Worm (Caenorhabditis elegans): ENCODE results near the gene sri-67.

ce11 chrV:19998203-19998836 is 10.5 kb downstream of the sri-67 start:
- TF ChIP-seq unc-62 (GFP tag; optimal IDR thresholded peaks at IDR 0.05): no peak
- no peak for TF ChIP-seq nhr-23 (tag; optimal IDR thresholded peaks at IDR 0.05)
- TF ChIP-seq nhr-11 (tag; optimal IDR thresholded peaks at IDR 0.05): no peak
- TF ChIP-seq nfya-1 (tag; optimal IDR thresholded peaks at IDR 0.05; ENCODE audit: insufficient read depth): no peak
- no peak for TF ChIP-seq egl-27 (tag; optimal IDR thresholded peaks at IDR 0.05)
- TF ChIP-seq nhr-76 (tag; optimal IDR thresholded peaks at IDR 0.05): no peak
- no peak for TF ChIP-seq pqm-1 (tag; optimal IDR thresholded peaks at IDR 0.05)
- TF ChIP-seq elt-1 (tag; optimal IDR thresholded peaks at IDR 0.05): no peak
- TF ChIP-seq snpc-4 (tag; optimal IDR thresholded peaks at IDR 0.05): no peak
- no peak for TF ChIP-seq jun-1 (tag; optimal IDR thresholded peaks at IDR 0.05)
- TF ChIP-seq nhr-28 (tag; optimal IDR thresholded peaks at IDR 0.05): no peak
- TF ChIP-seq mdl-1 (tag; optimal IDR thresholded peaks at IDR 0.05): no peak
- TF ChIP-seq pha-4 (tag; optimal IDR thresholded peaks at IDR 0.05): no peak
- no peak for TF ChIP-seq skn-1 (tag; optimal IDR thresholded peaks at IDR 0.05)

Measured in whole organism, L3 larva.